Fruit fly (Drosophila melanogaster): ENCODE results near the gene CG14115.

Gene CG14115

DNA sequence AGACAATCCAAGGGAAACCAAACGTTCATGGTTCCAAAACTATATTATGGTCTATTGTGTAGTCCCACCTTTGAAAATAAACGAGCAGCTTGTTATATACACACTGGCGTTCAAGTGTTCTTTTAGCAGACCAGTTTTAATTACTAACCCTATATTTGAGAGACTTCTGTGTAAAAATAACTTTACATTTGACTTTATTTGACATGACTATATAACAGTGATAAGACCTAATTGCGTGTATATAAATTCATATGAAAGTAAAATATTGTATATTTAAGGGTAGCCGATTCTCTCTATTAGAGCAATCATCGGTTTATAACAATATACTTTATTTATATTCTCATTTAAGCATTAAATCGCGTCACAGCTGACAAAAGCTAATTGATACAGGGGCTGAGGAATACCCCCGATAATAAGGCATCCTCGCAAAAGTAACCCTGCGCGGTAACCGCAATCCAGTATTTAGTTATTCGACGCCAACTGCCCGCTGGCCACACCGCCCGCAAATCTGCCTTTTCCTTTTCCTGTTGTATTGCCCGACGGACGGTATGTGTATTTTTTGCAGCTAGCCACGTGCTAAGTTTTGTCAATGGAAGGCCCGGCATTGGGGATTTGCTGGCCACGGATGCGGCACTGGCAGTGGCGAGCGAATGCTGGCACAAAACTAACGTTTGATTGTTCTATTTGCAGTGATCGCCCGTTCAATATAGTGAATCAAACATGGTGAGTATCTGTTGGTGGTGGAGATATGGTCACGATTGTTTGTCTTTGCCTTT is 19.7 kb downstream of the CG14115 start, which contains the start of gene RpS4 (continued):
- peak; percentile 57; the same call in 1 of the 2 replicates for TF ChIP-seq Bgb (GFP tag; IDR thresholded peaks at IDR 0.05; ENCODE audit: partially characterized antibody)
- TF ChIP-seq sens-2 (GFP tag; IDR thresholded peaks at IDR 0.05) = peak; percentile 92
- peak; percentile 80 for TF ChIP-seq CG7839 (tag; optimal IDR thresholded peaks at IDR 0.05)
- TF ChIP-seq CG7928 (GFP tag; optimal IDR thresholded peaks at IDR 0.05) = peak; percentile 73
- TF ChIP-seq vfl (GFP tag; optimal IDR thresholded peaks at IDR 0.05) = peak; percentile 82
- TF ChIP-seq CG8089 (GFP tag; optimal IDR thresholded peaks at IDR 0.05) = peak; percentile 80
- peak; percentile 99 for TF ChIP-seq YL-1 (GFP tag; optimal IDR thresholded peaks at IDR 0.05)
- TF ChIP-seq CG4282 (GFP tag; optimal IDR thresholded peaks at IDR 0.05) = peak; percentile 68
- TF ChIP-seq Ravus (GFP tag; IDR thresholded peaks at IDR 0.05) = peak; percentile 1; the same call in 1 of the 2 replicates
- TF ChIP-seq Dref (GFP tag; IDR thresholded peaks at IDR 0.05) = peak; percentile 58
- peak; percentile 91 for TF ChIP-seq vvl (GFP tag; IDR thresholded peaks at IDR 0.05)
- TF ChIP-seq sens (GFP tag) = peak; percentile 95
- TF ChIP-seq ems (GFP tag; optimal IDR thresholded peaks at IDR 0.05) = peak; percentile 79

DNA sequence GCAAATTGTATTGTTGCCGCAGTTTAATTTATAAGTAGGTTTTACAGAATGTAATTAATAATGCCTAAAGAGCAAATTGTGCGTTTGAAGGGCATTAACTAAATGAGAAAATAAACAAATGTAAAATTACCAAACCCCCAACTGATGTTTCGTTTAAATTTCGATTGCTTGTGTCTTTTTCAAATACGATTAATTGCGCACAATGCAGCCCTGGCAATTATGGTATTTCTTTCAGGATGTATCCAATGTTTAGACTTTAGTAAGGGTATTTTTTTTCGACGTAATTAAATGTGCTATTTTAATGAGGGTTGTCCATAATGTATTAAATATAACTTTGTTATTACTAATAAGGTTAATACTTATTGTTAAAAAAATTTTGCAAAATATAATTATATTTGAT is 20.4 kb downstream of the CG14115 start:
- 0 out of 4 replicates have a peak, but pooled peaks have one; percentile 11 for TF ChIP-seq Dll (GFP tag; IDR thresholded peaks at IDR 0.05; ENCODE audit: partially characterized antibody)
- TF ChIP-seq E2f2 (GFP tag; IDR thresholded peaks at IDR 0.05) = peak; percentile 93
- TF ChIP-seq gfzf (GFP tag; optimal IDR thresholded peaks at IDR 0.05) = peak; percentile 30
- no peak for TF ChIP-seq mld (GFP tag; IDR thresholded peaks at IDR 0.05; ENCODE audit: partially characterized antibody)
- TF ChIP-seq CG15514 (GFP tag; optimal IDR thresholded peaks at IDR 0.05) = peak; percentile 9
- peak; percentile 84 for TF ChIP-seq Myb (GFP tag; optimal IDR thresholded peaks at IDR 0.05)
- TF ChIP-seq CG2712 (tag; optimal IDR thresholded peaks at IDR 0.05) = peak; percentile 9
- TF ChIP-seq abd-A (tag; optimal IDR thresholded peaks at IDR 0.05) = peak; percentile 47
- peak; percentile 76 for TF ChIP-seq Dref (GFP tag; IDR thresholded peaks at IDR 0.05)
- TF ChIP-seq CG2116 (GFP tag; optimal IDR thresholded peaks at IDR 0.05) = peak; percentile 97
- peak; percentile 18; the same call in 1 of the 2 replicates for TF ChIP-seq bbx (GFP tag; IDR thresholded peaks at IDR 0.05; ENCODE audit: partially characterized antibody)
- peak; percentile 8 for TF ChIP-seq BEAF-32 (GFP tag; optimal IDR thresholded peaks at IDR 0.05)
- TF ChIP-seq CG11247 (GFP tag; IDR thresholded peaks at IDR 0.05) = no peak
- 0 out of 2 replicates have a peak, but pooled peaks have one; percentile 5 for TF ChIP-seq ssp (GFP tag; IDR thresholded peaks at IDR 0.05)
- no peak for TF ChIP-seq az2 (GFP tag; optimal IDR thresholded peaks at IDR 0.05)
- peak; percentile 94 for TF ChIP-seq wek (GFP tag; optimal IDR thresholded peaks at IDR 0.05)
- peak; percentile 91 for TF ChIP-seq Dp (GFP tag; optimal IDR thresholded peaks at IDR 0.05)
- TF ChIP-seq nerfin-1 (tag; optimal IDR thresholded peaks at IDR 0.05) = peak; percentile 27
- TF ChIP-seq jumu (GFP tag; optimal IDR thresholded peaks at IDR 0.05) = no peak
- no peak for TF ChIP-seq CG8765 (GFP tag; IDR thresholded peaks at IDR 0.05)
- TF ChIP-seq ranshi (GFP tag; IDR thresholded peaks at IDR 0.05) = no peak
- TF ChIP-seq CG1603 (tag; optimal IDR thresholded peaks at IDR 0.05) = peak; percentile 38
- TF ChIP-seq D19A (tag; optimal IDR thresholded peaks at IDR 0.05) = peak; percentile 62
- peak; percentile 12 for TF ChIP-seq gem (tag; optimal IDR thresholded peaks at IDR 0.05)
- peak; percentile 47 for TF ChIP-seq stwl (tag; optimal IDR thresholded peaks at IDR 0.05)
- TF ChIP-seq trem (tag; optimal IDR thresholded peaks at IDR 0.05) = peak; percentile 25
- TF ChIP-seq CG32767 (GFP tag; IDR thresholded peaks at IDR 0.05) = peak; percentile 40; the same call in 1 of the 2 replicates
- TF ChIP-seq CG7928 (GFP tag; optimal IDR thresholded peaks at IDR 0.05) = peak; percentile 86
- TF ChIP-seq pzg (GFP tag; optimal IDR thresholded peaks at IDR 0.05) = peak; percentile 68
- TF ChIP-seq CG17802 (tag; optimal IDR thresholded peaks at IDR 0.05) = peak; percentile 36
- TF ChIP-seq Usf (GFP tag; optimal IDR thresholded peaks at IDR 0.05) = no peak
